Worm (Caenorhabditis elegans) whole organism, young adult: ENCODE measurements around the gene srbc-8.

Experiments used
- B0261.1 ChIP-seq: sonication (generic microtip); optimal IDR thresholded peaks from 2 replicates; lab custom pipeline; 2016; ENCODE audit warnings: mild to moderate bottlenecking, missing genetic modification characterization, moderate library complexity, missing compliant biosample characterization
- F37B4.10 ChIP-seq: fragments of 200-800 bp; sonication (Bioruptor generic); IDR thresholded peaks from 2 replicates; pipeline ENCODE4 v1.3.6; 2022; ENCODE audit warnings: missing genetic modification characterization, missing compliant biosample characterization
- F39B2.1 ChIP-seq: fragments of 200-800 bp; sonication (Bioruptor generic); IDR thresholded peaks from 2 replicates; pipeline ENCODE4 v1.3.6; 2022; ENCODE audit warnings: missing genetic modification reagents, missing genetic modification characterization, missing compliant biosample characterization
- F49E8.2 ChIP-seq: sonication (generic microtip); optimal IDR thresholded peaks from 3 replicates; lab custom pipeline; 2017; ENCODE audit warnings: missing genetic modification characterization, mild to moderate bottlenecking, missing compliant biosample characterization, antibody characterized with exemption, moderate library complexity; ENCODE audit not compliant: insufficient read depth
- T07F8.4 ChIP-seq: sonication (generic microtip); optimal IDR thresholded peaks from 2 replicates; lab custom pipeline; 2016; ENCODE audit warnings: mild to moderate bottlenecking, missing genetic modification characterization, moderate library complexity, missing compliant biosample characterization
- Y53F4B.3 ChIP-seq: fragments of 200-800 bp; sonication (Bioruptor generic); IDR thresholded peaks from 2 replicates; pipeline ENCODE4 v1.3.6; 2022; ENCODE audit warnings: missing genetic modification reagents, missing genetic modification characterization, missing compliant biosample characterization
- Y67H2A.10 ChIP-seq: fragments of 200-800 bp; sonication (Bioruptor generic); conservative IDR thresholded peaks from 2 replicates; pipeline ENCODE4 v1.3.6; 2022; ENCODE audit warnings: missing genetic modification reagents, missing genetic modification characterization, missing compliant biosample characterization
- attf-3 ChIP-seq: fragments of 200-800 bp; sonication (Bioruptor generic); conservative IDR thresholded peaks from 2 replicates; pipeline ENCODE4 v1.3.6; 2022; ENCODE audit warnings: missing genetic modification reagents, missing genetic modification characterization, missing compliant biosample characterization
- bed-1 ChIP-seq: fragments of 200-800 bp; sonication (Bioruptor generic); IDR thresholded peaks from 2 replicates; pipeline ENCODE4 v1.3.6; 2022; ENCODE audit warnings: missing genetic modification reagents, missing genetic modification characterization, missing compliant biosample characterization
- bed-2 ChIP-seq: fragments of 200-800 bp; sonication (Bioruptor generic); IDR thresholded peaks from 2 replicates; pipeline ENCODE4 v1.3.6; 2022; ENCODE audit warnings: missing genetic modification reagents, missing genetic modification characterization, missing compliant biosample characterization
- cebp-1 ChIP-seq, 2 experiments: fragments of 200-800 bp in 1 of 2; sonication (Bioruptor generic) in 1 of 2; sonication (generic microtip) in 1 of 2; IDR thresholded peaks in 1 of 2; optimal IDR thresholded peaks in 1 of 2; 2 replicates each; pipeline versions ENCODE4 v1.3.6 to Lab custom; 2017 to 2022; ENCODE audit warnings: missing compliant biosample characterization in 2 of 2, missing genetic modification characterization in 2 of 2, mild to moderate bottlenecking in 1 of 2, missing genetic modification reagents in 1 of 2, moderate library complexity in 1 of 2
- egl-18 ChIP-seq: fragments of 200-800 bp; sonication (Bioruptor generic); IDR thresholded peaks from 2 replicates; pipeline ENCODE4 v1.3.6; 2022; ENCODE audit warnings: missing genetic modification reagents, missing genetic modification characterization, missing compliant biosample characterization
- egrh-3 ChIP-seq: fragments of 200-800 bp; sonication (Bioruptor generic); IDR thresholded peaks from 2 replicates; pipeline ENCODE4 v1.3.6; 2022; ENCODE audit warnings: missing genetic modification reagents, missing genetic modification characterization, missing compliant biosample characterization
- ekl-4 ChIP-seq: fragments of 200-800 bp; sonication (Bioruptor generic); IDR thresholded peaks from 2 replicates; pipeline ENCODE4 v1.3.6; 2022; ENCODE audit warnings: missing genetic modification reagents, missing genetic modification characterization, missing compliant biosample characterization
- ets-4 ChIP-seq: fragments of 200-800 bp; sonication (Bioruptor generic); optimal IDR thresholded peaks from 2 replicates; lab custom pipeline; 2018; ENCODE audit warnings: mild to moderate bottlenecking, missing genetic modification characterization, missing compliant biosample characterization
- him-1 ChIP-seq: sonication (generic microtip); optimal IDR thresholded peaks from 2 replicates; lab custom pipeline; 2016; ENCODE audit warnings: missing genotype, missing genetic modification reagents, missing genetic modification characterization, missing compliant biosample characterization
- hlh-26 ChIP-seq: fragments of 200-800 bp; sonication (Bioruptor generic); conservative IDR thresholded peaks from 2 replicates; pipeline ENCODE4 v1.3.6; 2022; ENCODE audit warnings: missing genetic modification reagents, missing genetic modification characterization, missing compliant biosample characterization
- hmg-20 ChIP-seq: fragments of 200-800 bp; sonication (Bioruptor generic); IDR thresholded peaks from 2 replicates; pipeline ENCODE4 v1.3.6; 2022; ENCODE audit warnings: missing genetic modification reagents, missing genetic modification characterization, missing compliant biosample characterization
- madf-3 ChIP-seq: fragments of 200-800 bp; sonication (Bioruptor generic); IDR thresholded peaks from 2 replicates; pipeline ENCODE4 v1.3.6; 2022; ENCODE audit warnings: missing genetic modification reagents, missing genetic modification characterization, missing compliant biosample characterization
- madf-8 ChIP-seq: fragments of 200-800 bp; sonication (Bioruptor generic); conservative IDR thresholded peaks from 2 replicates; pipeline ENCODE4 v1.3.6; 2022; ENCODE audit warnings: missing genetic modification reagents, missing genetic modification characterization, missing compliant biosample characterization
- mxl-1 ChIP-seq: sonication (generic microtip); optimal IDR thresholded peaks from 2 replicates; lab custom pipeline; 2016; ENCODE audit warnings: missing genetic modification characterization, missing compliant biosample characterization
- nhr-179 ChIP-seq: sonication (generic microtip); optimal IDR thresholded peaks from 2 replicates; lab custom pipeline; 2016; ENCODE audit warnings: mild to moderate bottlenecking, missing genetic modification characterization, missing compliant biosample characterization
- nhr-80 ChIP-seq: sonication (generic microtip); optimal IDR thresholded peaks from 2 replicates; lab custom pipeline; 2016; ENCODE audit warnings: missing genetic modification characterization, missing compliant biosample characterization
- pbrm-1 ChIP-seq: fragments of 200-800 bp; sonication (Bioruptor generic); IDR thresholded peaks from 2 replicates; pipeline ENCODE4 v1.3.6; 2022; ENCODE audit warnings: missing genetic modification reagents, missing genetic modification characterization, missing compliant biosample characterization
- sea-2 ChIP-seq: fragments of 200-800 bp; sonication (Bioruptor generic); IDR thresholded peaks from 2 replicates; pipeline ENCODE4 v1.3.6; 2022; ENCODE audit warnings: missing genetic modification characterization, missing compliant biosample characterization
- tbx-9 ChIP-seq: sonication (generic microtip); optimal IDR thresholded peaks from 2 replicates; lab custom pipeline; 2016; ENCODE audit warnings: borderline replicate concordance, missing genetic modification characterization, inconsistent platforms, missing compliant biosample characterization
- ztf-18 ChIP-seq: sonication (generic microtip); optimal IDR thresholded peaks from 2 replicates; lab custom pipeline; 2016; ENCODE audit warnings: missing genotype, mild to moderate bottlenecking, missing genetic modification characterization, missing compliant biosample characterization
- ztf-25 ChIP-seq: fragments of 200-800 bp; sonication (Bioruptor generic); IDR thresholded peaks from 2 replicates; pipeline ENCODE4 v1.3.6; 2022; ENCODE audit warnings: missing genetic modification reagents, missing genetic modification characterization, missing compliant biosample characterization
- ztf-28 ChIP-seq: fragments of 200-800 bp; sonication (Bioruptor generic); IDR thresholded peaks from 2 replicates; pipeline ENCODE4 v1.3.6; 2022; ENCODE audit warnings: missing genetic modification reagents, missing genetic modification characterization, missing compliant biosample characterization
- ztf-6 ChIP-seq: fragments of 200-800 bp; sonication (Bioruptor generic); IDR thresholded peaks from 2 replicates; pipeline ENCODE4 v1.3.6; 2022; ENCODE audit warnings: missing genetic modification reagents, missing genetic modification characterization, missing compliant biosample characterization

srbc-8 gene

DNA sequence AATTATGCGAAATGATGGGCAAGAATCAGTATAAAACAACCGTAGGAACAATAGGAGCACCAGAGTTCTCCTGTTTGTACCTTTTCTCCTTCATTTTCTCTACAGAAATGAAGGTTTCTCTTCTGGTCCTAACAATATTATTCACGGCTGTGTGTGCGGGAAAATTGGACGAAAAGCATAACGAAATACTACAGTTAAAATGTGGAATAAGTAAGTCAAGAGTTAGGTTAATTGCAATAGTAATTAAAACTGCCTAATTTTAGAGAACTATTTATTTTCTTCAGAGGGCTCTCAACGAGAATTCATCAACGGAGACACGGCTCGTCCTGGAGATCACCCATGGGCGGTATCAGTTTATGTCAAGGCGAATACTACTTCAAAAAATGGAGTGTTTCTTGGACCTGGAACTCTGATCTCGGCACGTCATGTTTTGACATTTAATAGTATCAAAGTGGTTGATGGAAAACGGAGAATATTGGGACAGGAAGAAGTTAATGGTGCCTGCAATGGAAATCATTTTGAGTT is 35.5 kb downstream of the srbc-8 start, which contains the start of gene try-12:
try-12 (plus strand) TSS at position 51 of the 525 bp plus-strand sequence.
- TF ChIP-seq Y53F4B.3 (no peak), bed-2 (no peak), pbrm-1 (GFP tag; lab: Robert Waterston, UW) (no peak), hlh-26 (GFP tag; lab: Robert Waterston, UW) (no peak), mxl-1 (tag; lab: Kevin White, UChicago) (no peak), hmg-20 (no peak), tbx-9 (no peak), madf-8 (GFP tag; lab: Robert Waterston, UW) (no peak), nhr-80 (tag; lab: Kevin White, UChicago) (no peak), F39B2.1 (GFP tag; lab: Robert Waterston, UW) (no peak), ets-4 (GFP tag; lab: Kevin White, UChicago) (no peak), ztf-18 (no peak), egrh-3 (GFP tag; lab: Robert Waterston, UW) (no peak), F37B4.10 (no peak), B0261.1 (tag; lab: Kevin White, UChicago) (no peak), him-1 (tag; lab: Kevin White, UChicago) (no peak), T07F8.4 (tag; lab: Kevin White, UChicago) (no peak), F49E8.2 (tag; lab: Kevin White, UChicago) (no peak), nhr-179 (no peak)

DNA sequence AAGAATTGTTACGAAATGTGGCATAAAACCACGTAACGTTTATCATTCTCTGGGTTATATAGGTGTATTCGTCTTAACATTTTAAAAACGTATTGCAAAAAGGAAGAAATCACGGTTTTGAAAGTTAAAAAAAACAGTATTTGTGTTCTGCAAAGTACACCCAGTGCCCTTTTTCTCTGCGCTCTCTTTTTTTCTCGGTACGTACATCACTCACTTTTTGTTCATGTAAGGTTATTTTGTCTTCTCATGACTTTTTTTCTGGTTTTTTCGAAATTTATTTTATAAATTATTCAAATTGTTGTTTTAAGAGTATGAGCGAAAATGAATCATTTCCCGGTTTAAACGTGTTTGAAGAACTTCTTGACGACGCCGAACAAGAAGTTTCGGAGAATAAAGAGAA is 37.9 kb downstream of the srbc-8 start, which contains the start of gene F25E5.5:
F25E5.5 (plus strand) TSS at position 301 of the 400 bp plus-strand sequence.
- TF ChIP-seq B0261.1 (tag; lab: Kevin White, UChicago): no peak
- no peak for TF ChIP-seq cebp-1 (GFP tag; IDR thresholded peaks at IDR 0.05; lab: Robert Waterston, UW)
- peak; percentile 4 for TF ChIP-seq cebp-1 (tag; optimal IDR thresholded peaks at IDR 0.05; lab: Kevin White, UChicago)

DNA sequence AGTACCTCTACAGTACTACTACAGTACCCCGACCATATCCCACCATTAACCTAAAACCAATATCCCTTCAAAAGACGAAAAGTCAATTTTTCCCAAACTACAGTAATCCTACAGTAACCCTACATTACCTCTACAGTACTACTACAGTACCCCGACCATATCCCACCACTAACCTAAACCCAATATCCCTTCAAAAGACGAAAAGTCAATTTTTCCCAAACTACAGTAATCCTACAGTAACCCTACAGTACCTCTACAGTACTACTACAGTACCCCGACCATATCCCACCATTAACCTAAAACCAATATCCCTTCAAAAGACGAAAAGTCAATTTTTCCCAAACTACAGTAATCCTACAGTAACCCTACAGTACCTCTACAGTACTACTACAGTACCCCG is 40.6 kb downstream of the srbc-8 start, which contains the start of gene nhr-141:
nhr-141 (plus strand) TSS at position 331 of the 400 bp plus-strand sequence.
- TF ChIP-seq egrh-3 (GFP tag; lab: Robert Waterston, UW) (peak; percentile 55), madf-3 (GFP tag; lab: Robert Waterston, UW) (peak; percentile 65; the same call in 1 of the 2 replicates)

- peak; percentile 94; the same call in 1 of the 2 replicates for TF ChIP-seq F37B4.10
- 0 out of 2 replicates have a peak, but pooled peaks have one; percentile 33 for TF ChIP-seq sea-2 (GFP tag; lab: Robert Waterston, UW)
- TF ChIP-seq ztf-6 (GFP tag; lab: Robert Waterston, UW): 0 out of 2 replicates have a peak, but pooled peaks have one; percentile 35
- 0 out of 2 replicates have a peak, but pooled peaks have one; percentile 75 for TF ChIP-seq ztf-25 (GFP tag; lab: Robert Waterston, UW)
- 0 out of 2 replicates have a peak, but pooled peaks have one; percentile 34 for TF ChIP-seq pbrm-1 (GFP tag; lab: Robert Waterston, UW)
- TF ChIP-seq ztf-28 (GFP tag; lab: Robert Waterston, UW): 0 out of 2 replicates have a peak, but pooled peaks have one; percentile 43
- peak; percentile 88 for TF ChIP-seq egrh-3 (GFP tag; lab: Robert Waterston, UW)
- TF ChIP-seq attf-3 (GFP tag; lab: Robert Waterston, UW): peak; percentile 62
- TF ChIP-seq F39B2.1 (GFP tag; lab: Robert Waterston, UW): 0 out of 2 replicates have a peak, but pooled peaks have one; percentile 51
- TF ChIP-seq bed-2: peak; percentile 9; the same call in 1 of the 2 replicates
- TF ChIP-seq ekl-4 (GFP tag; lab: Robert Waterston, UW): peak; percentile 21; the same call in 1 of the 2 replicates
- TF ChIP-seq Y67H2A.10: peak; percentile 19; the same call in 1 of the 2 replicates
- TF ChIP-seq egl-18 (GFP tag; lab: Robert Waterston, UW): 0 out of 2 replicates have a peak, but pooled peaks have one; percentile 53
- 0 out of 2 replicates have a peak, but pooled peaks have one; percentile 20 for TF ChIP-seq bed-1 (GFP tag; lab: Robert Waterston, UW)
Observed at ce11 chrV:7443480-7443879, 41.4 kb downstream of the srbc-8 start.
